Fruit fly (Drosophila melanogaster) whole organism, embryonic: ENCODE data around the gene Hrb27C.

Source experiments
- Ada2b ChIP-seq: fragments of 200-800 bp; sonication (Bioruptor generic); IDR thresholded peaks from 2 replicates; pipeline ENCODE4 v1.3.6; 2022; ENCODE audit warnings: missing biosample characterization, missing genetic modification characterization
- BEAF-32 ChIP-seq: fragments of 200-800 bp; sonication (Bioruptor generic); optimal IDR thresholded peaks from 3 replicates; lab custom pipeline; 2017; ENCODE audit warnings: missing biosample characterization, missing genetic modification characterization, mild to moderate bottlenecking, moderate library complexity, missing genetic modification reagents
- CG11247 ChIP-seq: fragments of 200-800 bp; sonication (Bioruptor generic); IDR thresholded peaks from 2 replicates; pipeline ENCODE4 v1.3.6; 2022; ENCODE audit warnings: missing biosample characterization, missing genetic modification characterization
- CG13775 ChIP-seq: fragments of 200-800 bp; sonication (Bioruptor generic); optimal IDR thresholded peaks from 3 replicates; lab custom pipeline; 2017; ENCODE audit warnings: missing biosample characterization, mild to moderate bottlenecking, missing genetic modification characterization
- CG14710 ChIP-seq: fragments of 200-800 bp; sonication (Bioruptor generic); optimal IDR thresholded peaks from 3 replicates; lab custom pipeline; 2019; ENCODE audit warnings: missing biosample characterization, mild to moderate bottlenecking, missing genetic modification characterization, moderate library complexity
- CG15514 ChIP-seq: fragments of 200-800 bp; sonication (Bioruptor generic); optimal IDR thresholded peaks from 3 replicates; lab custom pipeline; 2017; ENCODE audit warnings: missing biosample characterization, missing genetic modification characterization, mild to moderate bottlenecking, moderate library complexity, missing genetic modification reagents
- CG1792 ChIP-seq: fragments of 200-800 bp; sonication (Bioruptor generic); optimal IDR thresholded peaks from 2 replicates; lab custom pipeline; 2016; ENCODE audit warnings: missing biosample characterization, missing genetic modification characterization
- CG31224 ChIP-seq: fragments of 200-800 bp; sonication (Bioruptor generic); IDR thresholded peaks from 2 replicates; pipeline ENCODE4 v1.3.6; 2022; ENCODE audit warnings: missing biosample characterization, missing genetic modification characterization
- CG3847 ChIP-seq: fragments of 200-800 bp; sonication (Bioruptor generic); IDR thresholded peaks from 2 replicates; pipeline ENCODE4 v1.3.6; 2022; ENCODE audit warnings: missing biosample characterization, missing genetic modification characterization
- CG3995 ChIP-seq: fragments of 200-800 bp; sonication (Bioruptor generic); optimal IDR thresholded peaks from 3 replicates; lab custom pipeline; 2016; ENCODE audit warnings: missing biosample characterization, missing genetic modification characterization
- CG5245 ChIP-seq: fragments of 200-800 bp; sonication (Bioruptor generic); optimal IDR thresholded peaks from 3 replicates; lab custom pipeline; 2016; ENCODE audit warnings: missing biosample characterization, missing genetic modification characterization
- CG8089 ChIP-seq: fragments of 200-800 bp; sonication (Bioruptor generic); optimal IDR thresholded peaks from 3 replicates; lab custom pipeline; 2016; ENCODE audit warnings: missing biosample characterization, missing genetic modification characterization
- CG8290 ChIP-seq, 3 experiments: fragments of 200-800 bp; sonication (Bioruptor generic); optimal IDR thresholded peaks; 2 replicates each; lab custom pipeline; 2016 to 2019; ENCODE audit warnings: missing biosample characterization in 3 of 3, missing genetic modification characterization in 3 of 3, mild to moderate bottlenecking in 2 of 3, moderate library complexity in 1 of 3
- CG8924 ChIP-seq: fragments of 200-800 bp; optimal IDR thresholded peaks from 3 replicates; lab custom pipeline; 2019; ENCODE audit warnings: missing biosample characterization, mild to moderate bottlenecking, missing genetic modification characterization, moderate library complexity
- Camta ChIP-seq: fragments of 200-800 bp; sonication (Bioruptor generic); optimal IDR thresholded peaks from 2 replicates; lab custom pipeline; 2016; ENCODE audit warnings: missing biosample characterization, missing genetic modification characterization
- Chrac-16 ChIP-seq: fragments of 200-800 bp; sonication (Bioruptor generic); optimal IDR thresholded peaks from 3 replicates; lab custom pipeline; 2016; ENCODE audit warnings: missing biosample characterization, missing genetic modification characterization
- Dll ChIP-seq: fragments of 200-800 bp; sonication (Bioruptor generic); IDR thresholded peaks from 4 replicates; pipeline ENCODE4 v1.3.6; 2022; ENCODE audit warnings: missing biosample characterization, missing genetic modification characterization; ENCODE audit not compliant: partially characterized antibody
- E2f2 ChIP-seq: fragments of 200-800 bp; sonication (Bioruptor generic); IDR thresholded peaks from 2 replicates; pipeline ENCODE4 v1.3.6; 2022; ENCODE audit warnings: missing biosample characterization, missing genetic modification characterization
- Elba2 ChIP-seq: fragments of 200-800 bp; sonication (Bioruptor generic); optimal IDR thresholded peaks from 3 replicates; lab custom pipeline; 2016; ENCODE audit warnings: missing biosample characterization, missing genetic modification characterization
- Ets97D ChIP-seq: fragments of 200-800 bp; sonication (Bioruptor generic); optimal IDR thresholded peaks from 3 replicates; lab custom pipeline; 2016; ENCODE audit warnings: missing biosample characterization, missing genetic modification characterization
- Hey ChIP-seq: fragments of 200-800 bp; sonication (Bioruptor generic); optimal IDR thresholded peaks from 3 replicates; lab custom pipeline; 2018; ENCODE audit warnings: missing biosample characterization, mild to moderate bottlenecking, missing genetic modification characterization
- HmgZ ChIP-seq: fragments of 200-800 bp; sonication (Bioruptor generic); optimal IDR thresholded peaks from 2 replicates; lab custom pipeline; 2018; ENCODE audit warnings: missing biosample characterization, mild to moderate bottlenecking, missing genetic modification characterization
- Hmx ChIP-seq: fragments of 200-800 bp; sonication (Bioruptor generic); optimal IDR thresholded peaks from 2 replicates; lab custom pipeline; 2016; ENCODE audit warnings: missing biosample characterization, missing genetic modification characterization
- Hr51 ChIP-seq, 2 experiments: fragments of 200-800 bp; sonication (Bioruptor generic); optimal IDR thresholded peaks; 2 replicates in 1 of 2; 3 replicates in 1 of 2; lab custom pipeline; 2016 to 2018; ENCODE audit warnings: missing biosample characterization in 2 of 2, missing genetic modification characterization in 2 of 2, mild to moderate bottlenecking in 1 of 2, moderate library complexity in 1 of 2
- MBD-R2 ChIP-seq: fragments of 200-800 bp; sonication (Bioruptor generic); IDR thresholded peaks from 2 replicates; pipeline ENCODE4 v1.3.6; 2022; ENCODE audit warnings: missing biosample characterization, missing genetic modification characterization
- Pdp1 ChIP-seq, 2 experiments: fragments of 200-800 bp; sonication (Bioruptor generic); optimal IDR thresholded peaks; 3 replicates each; lab custom pipeline; 2016; ENCODE audit warnings: missing biosample characterization in 2 of 2, missing genetic modification characterization in 2 of 2, mild to moderate bottlenecking in 1 of 2, moderate library complexity in 1 of 2
- Spps ChIP-seq: fragments of 200-800 bp; sonication (Bioruptor generic); optimal IDR thresholded peaks from 2 replicates; lab custom pipeline; 2018; ENCODE audit warnings: missing biosample characterization, mild to moderate bottlenecking, missing genetic modification characterization
- Sry-β ChIP-seq: fragments of 200-800 bp; sonication (Bioruptor generic); optimal IDR thresholded peaks from 2 replicates; lab custom pipeline; 2018; ENCODE audit warnings: missing biosample characterization, mild to moderate bottlenecking, missing genetic modification characterization, moderate library complexity
- Sry-δ ChIP-seq: fragments of 200-800 bp; sonication (Bioruptor generic); optimal IDR thresholded peaks from 2 replicates; lab custom pipeline; 2016; ENCODE audit warnings: missing biosample characterization, missing genetic modification characterization
- Stat92E ChIP-seq, 3 experiments: fragments of >200 bp in 2 of 3; fragments of 200-800 bp in 1 of 3; sonication (Bioruptor generic) in 1 of 3; optimal IDR thresholded peaks; 2 replicates each; lab custom pipeline; 2017 to 2019; ENCODE audit warnings: missing biosample characterization in 3 of 3, missing genetic modification characterization in 3 of 3, mild to moderate bottlenecking in 1 of 3, moderate library complexity in 1 of 3
- YL-1 ChIP-seq: fragments of 200-800 bp; sonication (Bioruptor generic); optimal IDR thresholded peaks from 3 replicates; lab custom pipeline; 2017; ENCODE audit warnings: missing biosample characterization, mild to moderate bottlenecking, missing genetic modification characterization
- abd-A ChIP-seq: fragments of 200-800 bp; sonication (Bioruptor generic); optimal IDR thresholded peaks from 3 replicates; lab custom pipeline; 2019; ENCODE audit warnings: missing biosample characterization, mild to moderate bottlenecking, missing genetic modification characterization, moderate library complexity
- ase ChIP-seq: fragments of 200-800 bp; sonication (Bioruptor generic); IDR thresholded peaks from 3 replicates; pipeline ENCODE4 v1.3.6; 2022; ENCODE audit warnings: missing biosample characterization, missing genetic modification characterization
- br ChIP-seq: fragments of >200 bp; optimal IDR thresholded peaks from 2 replicates; lab custom pipeline; 2017
- chinmo ChIP-seq: fragments of 200-800 bp; sonication (Bioruptor generic); IDR thresholded peaks from 4 replicates; pipeline ENCODE4 v1.3.6; 2022; ENCODE audit warnings: missing biosample characterization, missing genetic modification characterization; ENCODE audit not compliant: partially characterized antibody
- crp ChIP-seq, 2 experiments: fragments of 200-800 bp; sonication (Bioruptor generic); optimal IDR thresholded peaks; 2 replicates in 1 of 2; 3 replicates in 1 of 2; lab custom pipeline; 2017; ENCODE audit warnings: missing biosample characterization in 2 of 2, missing genetic modification characterization in 2 of 2, mild to moderate bottlenecking in 1 of 2, moderate library complexity in 1 of 2
- disco-r ChIP-seq: fragments of 200-800 bp; sonication (Bioruptor generic); optimal IDR thresholded peaks from 2 replicates; lab custom pipeline; 2016; ENCODE audit warnings: missing biosample characterization, missing genetic modification characterization
- emc ChIP-seq: fragments of 200-800 bp; sonication (Bioruptor generic); optimal IDR thresholded peaks from 2 replicates; lab custom pipeline; 2016; ENCODE audit warnings: missing biosample characterization, missing genetic modification characterization
- lmd ChIP-seq: fragments of 200-800 bp; sonication (Bioruptor generic); IDR thresholded peaks from 2 replicates; pipeline ENCODE4 v1.3.6; 2022; ENCODE audit warnings: missing biosample characterization, missing genetic modification characterization
- luna ChIP-seq: fragments of 200-800 bp; sonication (Bioruptor generic); optimal IDR thresholded peaks from 2 replicates; lab custom pipeline; 2016; ENCODE audit warnings: missing biosample characterization, missing genetic modification characterization
- mam ChIP-seq: fragments of 200-800 bp; sonication (Bioruptor generic); optimal IDR thresholded peaks from 3 replicates; lab custom pipeline; 2016; ENCODE audit warnings: missing biosample characterization, missing genetic modification characterization
- pan ChIP-seq, 4 experiments: fragments of >200 bp in 3 of 4; fragments of 200-800 bp in 1 of 4; sonication (Bioruptor generic) in 1 of 4; optimal IDR thresholded peaks in 3 of 4; IDR thresholded peaks in 1 of 4; 2 replicates each; pipeline versions ENCODE4 v1.3.6 to Lab custom; 2017 to 2022; ENCODE audit warnings: missing biosample characterization in 2 of 4, missing genetic modification characterization in 2 of 4, mixed read lengths in 1 of 4
- peb ChIP-seq: fragments of 200-800 bp; sonication (Bioruptor generic); IDR thresholded peaks from 2 replicates; pipeline ENCODE4 v1.3.6; 2022; ENCODE audit warnings: missing biosample characterization, missing genetic modification characterization
- phol ChIP-seq: fragments of 200-800 bp; sonication (Bioruptor generic); optimal IDR thresholded peaks from 3 replicates; lab custom pipeline; 2018; ENCODE audit warnings: missing biosample characterization, mild to moderate bottlenecking, missing genetic modification characterization, moderate library complexity
- sna ChIP-seq: fragments of 200-800 bp; sonication (Bioruptor generic); IDR thresholded peaks from 2 replicates; pipeline ENCODE4 v1.3.6; 2022; ENCODE audit warnings: missing biosample characterization, missing genetic modification characterization; ENCODE audit not compliant: partially characterized antibody
- sr ChIP-seq: fragments of 200-800 bp; sonication (Bioruptor generic); IDR thresholded peaks from 3 replicates; pipeline ENCODE4 v1.3.6; 2022; ENCODE audit warnings: missing biosample characterization, missing genetic modification characterization
- stwl ChIP-seq: fragments of 200-800 bp; sonication (Bioruptor generic); optimal IDR thresholded peaks from 3 replicates; lab custom pipeline; 2018; ENCODE audit warnings: missing biosample characterization, mild to moderate bottlenecking, missing genetic modification characterization, moderate library complexity
- trem ChIP-seq: fragments of 200-800 bp; optimal IDR thresholded peaks from 3 replicates; lab custom pipeline; 2019; ENCODE audit warnings: missing biosample characterization, mild to moderate bottlenecking, missing genetic modification characterization, moderate library complexity
- unc-4 ChIP-seq: fragments of 200-800 bp; sonication (Bioruptor generic); IDR thresholded peaks from 2 replicates; pipeline ENCODE4 v1.3.6; 2022; ENCODE audit warnings: missing biosample characterization, missing genetic modification characterization; ENCODE audit not compliant: partially characterized antibody

Gene Hrb27C

DNA sequence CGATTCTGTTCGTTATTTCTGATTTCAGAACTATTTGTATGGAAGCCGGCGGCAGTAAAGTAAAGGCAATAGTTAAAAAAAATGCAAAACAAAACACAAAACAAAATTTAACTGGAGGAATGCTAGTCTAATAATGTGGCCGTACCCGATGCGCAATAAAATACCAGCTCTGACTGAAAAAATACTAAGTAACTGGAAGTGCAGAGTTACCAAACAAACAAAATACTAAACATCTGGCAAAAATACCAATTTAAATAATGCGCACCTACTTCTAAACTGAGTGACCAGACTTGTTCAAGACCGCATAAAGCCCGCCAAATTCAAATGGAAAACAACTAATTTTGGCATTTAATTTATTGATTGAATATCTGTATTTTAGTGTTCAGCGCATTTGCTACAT is 6.5 kb upstream of the Hrb27C start, which contains the start of gene Wee1 (continued):
- TF ChIP-seq Hmx (GFP tag; lab: Kevin White, UChicago) (no peak), CG8924 (no peak), Elba2 (GFP tag; lab: Kevin White, UChicago) (peak; percentile 30), stwl (tag; lab: Kevin White, UChicago) (peak; percentile 56), Sry-δ (peak; percentile 41), disco-r (GFP tag; lab: Kevin White, UChicago) (no peak), CG3995 (GFP tag; lab: Kevin White, UChicago) (no peak), emc (GFP tag; lab: Kevin White, UChicago) (no peak), HmgZ (tag; lab: Kevin White, UChicago) (peak; percentile 84), CG11247 (GFP tag; lab: Robert Waterston, UW) (no peak), chinmo (GFP tag; lab: Robert Waterston, UW) (peak; percentile 63; the same call in 1 of the 4 replicates), Stat92E (GFP tag; optimal IDR thresholded peaks at IDR 0.05; lab: Kevin White, UChicago) (no peak), Camta (GFP tag; lab: Kevin White, UChicago) (no peak), CG31224 (GFP tag; lab: Robert Waterston, UW) (no peak), Pdp1 (GFP tag; optimal IDR thresholded peaks at IDR 0.05; lab: Kevin White, UChicago) (peak in 1 of 2 experiments; percentile 45), Spps (tag; lab: Kevin White, UChicago) (no peak), sr (GFP tag; lab: Robert Waterston, UW) (no peak), Ets97D (GFP tag; lab: Kevin White, UChicago) (peak; percentile 55), trem (peak; percentile 60), Ada2b (GFP tag; lab: Robert Waterston, UW) (no peak), CG3847 (GFP tag; lab: Robert Waterston, UW) (peak; percentile 71), luna (no peak), E2f2 (peak; percentile 97), Dll (GFP tag; lab: Robert Waterston, UW) (0 out of 4 replicates have a peak, but pooled peaks have one; percentile 15), peb (no peak), sna (GFP tag; lab: Robert Waterston, UW) (0 out of 2 replicates have a peak, but pooled peaks have one; percentile 25), YL-1 (GFP tag; lab: Kevin White, UChicago) (peak; percentile 75), Hey (tag; lab: Kevin White, UChicago) (no peak), crp (GFP tag; optimal IDR thresholded peaks at IDR 0.05; lab: Kevin White, UChicago) (peak in 1 of 2 experiments; percentile 7), MBD-R2 (GFP tag; lab: Robert Waterston, UW) (peak; percentile 81), CG8290 (GFP tag; optimal IDR thresholded peaks at IDR 0.05; lab: Kevin White, UChicago) (no peak), CG8290 (tag; optimal IDR thresholded peaks at IDR 0.05; lab: Kevin White, UChicago) (no peak), Hr51 (GFP tag; optimal IDR thresholded peaks at IDR 0.05; lab: Kevin White, UChicago) (no peak), CG14710 (tag; lab: Kevin White, UChicago) (peak; percentile 58), Chrac-16 (GFP tag; lab: Kevin White, UChicago) (no peak), ase (GFP tag; lab: Robert Waterston, UW) (no peak), phol (tag; lab: Kevin White, UChicago) (peak; percentile 40), CG1792 (GFP tag; lab: Kevin White, UChicago) (no peak), lmd (GFP tag; lab: Robert Waterston, UW) (no peak), Sry-β (GFP tag; lab: Kevin White, UChicago) (peak; percentile 48), unc-4 (GFP tag; lab: Robert Waterston, UW) (peak; percentile 16; the same call in 1 of the 2 replicates), pan (optimal IDR thresholded peaks at IDR 0.05; lab: Kevin White, UChicago) (no peak), pan (GFP tag; optimal IDR thresholded peaks at IDR 0.05 in 1 of 2, IDR thresholded peaks at IDR 0.05 in 1 of 2) (no peak), CG5245 (GFP tag; lab: Kevin White, UChicago) (no peak), CG13775 (GFP tag; lab: Kevin White, UChicago) (no peak), abd-A (tag; lab: Kevin White, UChicago) (no peak), CG8089 (GFP tag; lab: Kevin White, UChicago) (no peak), br (no peak), BEAF-32 (GFP tag; lab: Kevin White, UChicago) (peak; percentile 47), mam (GFP tag; lab: Kevin White, UChicago) (no peak), CG15514 (GFP tag; lab: Kevin White, UChicago) (peak; percentile 51)
